Fruit fly (Drosophila melanogaster): ENCODE measurements around the gene TwdlZ.

Gene TwdlZ

dm6 chrX:16782175-16782916 lies 44.4 kb downstream of the TwdlZ start:
- TF ChIP-seq CG6808 (GFP tag; optimal IDR thresholded peaks at IDR 0.05) (no peak), Ets21C (GFP tag; optimal IDR thresholded peaks at IDR 0.05) (no peak), CG3919 (GFP tag; optimal IDR thresholded peaks at IDR 0.05) (peak; percentile 31), eg (GFP tag; IDR thresholded peaks at IDR 0.05) (peak; percentile 72), CG6792 (GFP tag; optimal IDR thresholded peaks at IDR 0.05) (peak; percentile 20), Hr4 (GFP tag; optimal IDR thresholded peaks at IDR 0.05) (peak; percentile 68), Hr38 (GFP tag; optimal IDR thresholded peaks at IDR 0.05) (no peak), CG10631 (GFP tag; optimal IDR thresholded peaks at IDR 0.05) (peak; percentile 5), CG6163 (GFP tag; IDR thresholded peaks at IDR 0.05) (peak; percentile 75), fkh (GFP tag; optimal IDR thresholded peaks at IDR 0.05) (peak; percentile 55), CG16779 (tag; optimal IDR thresholded peaks at IDR 0.05) (no peak), Sox14 (GFP tag; optimal IDR thresholded peaks at IDR 0.05) (peak; percentile 14), acj6 (GFP tag; optimal IDR thresholded peaks at IDR 0.05) (peak; percentile 50), svp (GFP tag) (no peak), fd85E (GFP tag; optimal IDR thresholded peaks at IDR 0.05) (no peak), CG4318 (GFP tag; optimal IDR thresholded peaks at IDR 0.05) (no peak), CG8319 (GFP tag; optimal IDR thresholded peaks at IDR 0.05) (no peak), cyc (GFP tag; optimal IDR thresholded peaks at IDR 0.05) (peak; percentile 6), Smox (GFP tag; optimal IDR thresholded peaks at IDR 0.05) (no peak), CG32006 (GFP tag; optimal IDR thresholded peaks at IDR 0.05) (peak; percentile 64), esn (GFP tag; optimal IDR thresholded peaks at IDR 0.05) (peak; percentile 7), salr (GFP tag; optimal IDR thresholded peaks at IDR 0.05) (peak in 1 of 2 experiments; percentile 59), CG11762 (GFP tag; optimal IDR thresholded peaks at IDR 0.05; ENCODE audit: insufficient read depth) (peak; percentile 52), CG15336 (GFP tag; IDR thresholded peaks at IDR 0.05) (peak; percentile 71), pdm3 (GFP tag; optimal IDR thresholded peaks at IDR 0.05) (peak; percentile 38), vri (GFP tag; optimal IDR thresholded peaks at IDR 0.05) (no peak), CG11294 (GFP tag; IDR thresholded peaks at IDR 0.05) (peak; percentile 43; the same call in 1 of the 2 replicates), dsx (GFP tag; optimal IDR thresholded peaks at IDR 0.05; ENCODE audit: poor library complexity, severe bottlenecking) (no peak), dac (GFP tag; optimal IDR thresholded peaks at IDR 0.05) (peak; percentile 18), CG10669 (GFP tag; optimal IDR thresholded peaks at IDR 0.05) (peak; percentile 22), CG6276 (GFP tag; optimal IDR thresholded peaks at IDR 0.05) (peak; percentile 19), ss (GFP tag; optimal IDR thresholded peaks at IDR 0.05) (no peak), Lpt (GFP tag; optimal IDR thresholded peaks at IDR 0.05) (peak; percentile 56), Eip93F (GFP tag; optimal IDR thresholded peaks at IDR 0.05) (no peak), net (GFP tag; optimal IDR thresholded peaks at IDR 0.05) (peak; percentile 51), fd59A (GFP tag; optimal IDR thresholded peaks at IDR 0.05) (no peak), OdsH (GFP tag; optimal IDR thresholded peaks at IDR 0.05) (peak; percentile 60), achi (GFP tag; optimal IDR thresholded peaks at IDR 0.05) (peak; percentile 53), CG31627 (GFP tag; optimal IDR thresholded peaks at IDR 0.05) (no peak), spab (GFP tag; optimal IDR thresholded peaks at IDR 0.05) (no peak), CG3032 (tag; optimal IDR thresholded peaks at IDR 0.05) (peak; percentile 5), CG8119 (GFP tag; IDR thresholded peaks at IDR 0.05) (peak; percentile 65), CG1621 (tag; optimal IDR thresholded peaks at IDR 0.05) (no peak), CG7368 (GFP tag; optimal IDR thresholded peaks at IDR 0.05) (peak; percentile 20), CG34406 (GFP tag; optimal IDR thresholded peaks at IDR 0.05) (no peak), lz (GFP tag; optimal IDR thresholded peaks at IDR 0.05) (no peak), Gug (GFP tag; IDR thresholded peaks at IDR 0.05) (peak; percentile 53; the same call in 1 of the 2 replicates), Eip78C (GFP tag) (peak; percentile 76)
